Fruit fly (Drosophila melanogaster) whole organism, embryonic: ENCODE results near the gene CG11891.

Experiments
- Adf1 ChIP-seq: fragments of 200-800 bp; sonication (Bioruptor generic); IDR thresholded peaks from 2 replicates; pipeline ENCODE4 v1.3.6; 2022; ENCODE audit warnings: missing biosample characterization, missing genetic modification characterization
- Bgb ChIP-seq: fragments of 200-800 bp; sonication (Bioruptor generic); IDR thresholded peaks from 2 replicates; pipeline ENCODE4 v1.3.6; 2022; ENCODE audit warnings: missing biosample characterization, missing genetic modification characterization; ENCODE audit not compliant: partially characterized antibody
- CG10321 ChIP-seq: fragments of 200-800 bp; sonication (Bioruptor generic); IDR thresholded peaks from 2 replicates; pipeline ENCODE4 v1.3.6; 2022; ENCODE audit warnings: missing biosample characterization, missing genetic modification characterization
- CG10565 ChIP-seq: fragments of 200-800 bp; sonication (Bioruptor generic); optimal IDR thresholded peaks from 3 replicates; lab custom pipeline; 2016; ENCODE audit warnings: missing biosample characterization, mild to moderate bottlenecking, missing genetic modification characterization
- CG11247 ChIP-seq: fragments of 200-800 bp; sonication (Bioruptor generic); IDR thresholded peaks from 2 replicates; pipeline ENCODE4 v1.3.6; 2022; ENCODE audit warnings: missing biosample characterization, missing genetic modification characterization
- CG12071 ChIP-seq: fragments of 200-800 bp; sonication (Bioruptor generic); optimal IDR thresholded peaks from 3 replicates; lab custom pipeline; 2018; ENCODE audit warnings: missing biosample characterization, mild to moderate bottlenecking, missing genetic modification characterization
- CG12236 ChIP-seq: fragments of 200-800 bp; sonication (Bioruptor generic); optimal IDR thresholded peaks from 2 replicates; lab custom pipeline; 2016; ENCODE audit warnings: missing biosample characterization, missing genetic modification characterization
- CG12391 ChIP-seq: fragments of 200-800 bp; sonication (Bioruptor generic); optimal IDR thresholded peaks from 3 replicates; lab custom pipeline; 2018; ENCODE audit warnings: missing biosample characterization, mild to moderate bottlenecking, missing genetic modification characterization, moderate library complexity
- CG12659 ChIP-seq: fragments of 200-800 bp; sonication (Bioruptor generic); optimal IDR thresholded peaks from 3 replicates; lab custom pipeline; 2017; ENCODE audit warnings: mild to moderate bottlenecking, missing biosample characterization, missing genetic modification reagents, missing genetic modification characterization
- CG13287 ChIP-seq: fragments of 200-800 bp; sonication (Bioruptor generic); IDR thresholded peaks from 2 replicates; pipeline ENCODE4 v1.3.6; 2022; ENCODE audit warnings: missing biosample characterization, missing genetic modification characterization; ENCODE audit not compliant: partially characterized antibody
- CG15073 ChIP-seq: fragments of 200-800 bp; sonication (Bioruptor generic); optimal IDR thresholded peaks from 2 replicates; lab custom pipeline; 2016; ENCODE audit warnings: missing biosample characterization, missing genetic modification characterization
- CG16779 ChIP-seq: fragments of 200-800 bp; sonication (Bioruptor generic); IDR thresholded peaks from 2 replicates; pipeline ENCODE4 v1.3.6; 2022; ENCODE audit warnings: missing biosample characterization, missing genetic modification characterization
- CG16813 ChIP-seq: fragments of 200-800 bp; sonication (Bioruptor generic); IDR thresholded peaks from 3 replicates; pipeline ENCODE4 v1.3.6; 2022; ENCODE audit warnings: missing biosample characterization, missing genetic modification characterization; ENCODE audit not compliant: partially characterized antibody
- CG17568 ChIP-seq: fragments of 200-800 bp; sonication (Bioruptor generic); optimal IDR thresholded peaks from 2 replicates; lab custom pipeline; 2018; ENCODE audit warnings: missing biosample characterization, mild to moderate bottlenecking, missing genetic modification characterization, moderate library complexity
- CG30020 ChIP-seq: fragments of 200-800 bp; optimal IDR thresholded peaks from 2 replicates; lab custom pipeline; 2019; ENCODE audit warnings: missing biosample characterization, mild to moderate bottlenecking, missing genetic modification characterization, moderate library complexity
- CG30431 ChIP-seq: fragments of 200-800 bp; sonication (Bioruptor generic); optimal IDR thresholded peaks from 2 replicates; lab custom pipeline; 2017; ENCODE audit warnings: missing biosample characterization, missing genetic modification characterization
- CG31365 ChIP-seq: fragments of 200-800 bp; sonication (Bioruptor generic); optimal IDR thresholded peaks from 2 replicates; lab custom pipeline; 2018; ENCODE audit warnings: missing biosample characterization, mild to moderate bottlenecking, missing genetic modification characterization
- CG3726 ChIP-seq: fragments of 200-800 bp; sonication (Bioruptor generic); IDR thresholded peaks from 3 replicates; pipeline ENCODE4, ENCODE4 v1.3.6; 2022; ENCODE audit warnings: missing biosample characterization, missing genetic modification characterization
- CG4404 ChIP-seq: fragments of 200-800 bp; sonication (Bioruptor generic); IDR thresholded peaks from 2 replicates; pipeline ENCODE4 v1.3.6; 2022; ENCODE audit warnings: missing biosample characterization, missing genetic modification characterization
- CG6654 ChIP-seq: fragments of 200-800 bp; sonication (Bioruptor generic); optimal IDR thresholded peaks from 2 replicates; lab custom pipeline; 2017; ENCODE audit warnings: missing biosample characterization, mild to moderate bottlenecking, missing genetic modification characterization
- CG6689 ChIP-seq: fragments of 200-800 bp; sonication (Bioruptor generic); IDR thresholded peaks from 2 replicates; pipeline ENCODE4 v1.3.6; 2022; ENCODE audit warnings: missing biosample characterization, missing genetic modification characterization
- CG7556 ChIP-seq: fragments of 200-800 bp; sonication (Bioruptor generic); optimal IDR thresholded peaks from 2 replicates; lab custom pipeline; 2017; ENCODE audit warnings: missing biosample characterization, mild to moderate bottlenecking, missing genetic modification characterization
- CG7928 ChIP-seq: fragments of 200-800 bp; sonication (Bioruptor generic); optimal IDR thresholded peaks from 2 replicates; lab custom pipeline; 2017; ENCODE audit warnings: missing biosample characterization, mild to moderate bottlenecking, missing genetic modification characterization
- CG8359 ChIP-seq: fragments of 200-800 bp; sonication (Bioruptor generic); optimal IDR thresholded peaks from 2 replicates; lab custom pipeline; 2017; ENCODE audit warnings: missing biosample characterization, mild to moderate bottlenecking, missing genetic modification characterization, borderline replicate concordance
- D ChIP-seq, 2 experiments: fragments of 200-800 bp in 1 of 2; fragments of >200 bp in 1 of 2; sonication (Bioruptor generic) in 1 of 2; optimal IDR thresholded peaks; 2 replicates in 1 of 2; 3 replicates in 1 of 2; lab custom pipeline; 2017; ENCODE audit warnings: mild to moderate bottlenecking in 1 of 2, missing biosample characterization in 1 of 2, missing genetic modification characterization in 1 of 2, missing genetic modification reagents in 1 of 2
- Dip2 ChIP-seq: fragments of 200-800 bp; sonication (Bioruptor generic); IDR thresholded peaks from 2 replicates; pipeline ENCODE4 v1.3.6; 2022; ENCODE audit warnings: missing biosample characterization, missing genetic modification characterization
- Fer3 ChIP-seq: fragments of 200-800 bp; sonication (Bioruptor generic); optimal IDR thresholded peaks from 2 replicates; lab custom pipeline; 2018; ENCODE audit warnings: missing biosample characterization, mild to moderate bottlenecking, missing genetic modification characterization, moderate library complexity
- NC2β ChIP-seq: fragments of 200-800 bp; sonication (Bioruptor generic); optimal IDR thresholded peaks from 2 replicates; lab custom pipeline; 2016; ENCODE audit warnings: missing biosample characterization, missing genetic modification characterization
- Oli ChIP-seq: fragments of 200-800 bp; sonication (Bioruptor generic); optimal IDR thresholded peaks from 2 replicates; lab custom pipeline; 2018; ENCODE audit warnings: missing biosample characterization, mild to moderate bottlenecking, missing genetic modification characterization, moderate library complexity
- Ptx1 ChIP-seq: fragments of 200-800 bp; sonication (Bioruptor generic); IDR thresholded peaks from 2 replicates; pipeline ENCODE4 v1.3.6; 2022; ENCODE audit warnings: missing biosample characterization, missing genetic modification characterization
- Rx ChIP-seq: fragments of 200-800 bp; sonication (Bioruptor generic); IDR thresholded peaks from 2 replicates; pipeline ENCODE4 v1.3.6; 2022; ENCODE audit warnings: missing biosample characterization, missing genetic modification characterization
- Sin3A ChIP-seq: fragments of >200 bp; optimal IDR thresholded peaks from 2 replicates; lab custom pipeline; 2018
- Six4 ChIP-seq: fragments of 200-800 bp; sonication (Bioruptor generic); optimal IDR thresholded peaks from 2 replicates; lab custom pipeline; 2016; ENCODE audit warnings: missing biosample characterization, missing genetic modification characterization
- danr ChIP-seq: fragments of 200-800 bp; sonication (Bioruptor generic); IDR thresholded peaks from 2 replicates; pipeline ENCODE4 v1.3.6; 2022; ENCODE audit warnings: missing biosample characterization, missing genetic modification characterization
- dysf ChIP-seq: fragments of 200-800 bp; sonication (Bioruptor generic); IDR thresholded peaks from 3 replicates; pipeline ENCODE4 v1.3.6; 2022; ENCODE audit warnings: missing biosample characterization, missing genetic modification characterization
- exex ChIP-seq: fragments of 200-800 bp; sonication (Bioruptor generic); optimal IDR thresholded peaks from 4 replicates; lab custom pipeline; 2018; ENCODE audit warnings: missing biosample characterization, mild to moderate bottlenecking, missing genetic modification characterization, moderate library complexity
- eyg ChIP-seq: fragments of 200-800 bp; sonication (Bioruptor generic); optimal IDR thresholded peaks from 3 replicates; lab custom pipeline; 2016; ENCODE audit warnings: missing biosample characterization, missing genetic modification characterization
- fd102C ChIP-seq: fragments of 200-800 bp; sonication (Bioruptor generic); optimal IDR thresholded peaks from 2 replicates; lab custom pipeline; 2018; ENCODE audit warnings: missing biosample characterization, mild to moderate bottlenecking, missing genetic modification characterization, moderate library complexity
- gsb-n ChIP-seq: fragments of 200-800 bp; sonication (Bioruptor generic); optimal IDR thresholded peaks from 3 replicates; lab custom pipeline; 2018; ENCODE audit warnings: missing biosample characterization, mild to moderate bottlenecking, missing genetic modification characterization
- ham ChIP-seq: fragments of 200-800 bp; sonication (Bioruptor generic); IDR thresholded peaks from 2 replicates; pipeline ENCODE4 v1.3.6; 2022; ENCODE audit warnings: missing biosample characterization, missing genetic modification characterization
- ken ChIP-seq: fragments of 200-800 bp; sonication (Bioruptor generic); IDR thresholded peaks from 3 replicates; pipeline ENCODE4 v1.3.6; 2022; ENCODE audit warnings: missing biosample characterization, missing genetic modification characterization
- klu ChIP-seq: fragments of 200-800 bp; sonication (Bioruptor generic); IDR thresholded peaks from 2 replicates; pipeline ENCODE4 v1.3.6; 2022; ENCODE audit warnings: missing biosample characterization, missing genetic modification characterization
- luna ChIP-seq: fragments of 200-800 bp; sonication (Bioruptor generic); optimal IDR thresholded peaks from 2 replicates; lab custom pipeline; 2016; ENCODE audit warnings: missing biosample characterization, missing genetic modification characterization
- oc ChIP-seq: fragments of 200-800 bp; sonication (Bioruptor generic); optimal IDR thresholded peaks from 2 replicates; lab custom pipeline; 2018; ENCODE audit warnings: missing biosample characterization, mild to moderate bottlenecking, missing genetic modification characterization, moderate library complexity
- odd ChIP-seq: fragments of 200-800 bp; sonication (Bioruptor generic); optimal IDR thresholded peaks from 2 replicates; lab custom pipeline; 2017; ENCODE audit warnings: missing biosample characterization, mild to moderate bottlenecking, missing genetic modification characterization
- peb ChIP-seq: fragments of 200-800 bp; sonication (Bioruptor generic); IDR thresholded peaks from 2 replicates; pipeline ENCODE4 v1.3.6; 2022; ENCODE audit warnings: missing biosample characterization, missing genetic modification characterization
- pzg ChIP-seq: fragments of 200-800 bp; sonication (Bioruptor generic); optimal IDR thresholded peaks from 3 replicates; lab custom pipeline; 2018; ENCODE audit warnings: missing biosample characterization, mild to moderate bottlenecking, missing genetic modification characterization, moderate library complexity
- scrt ChIP-seq: fragments of 200-800 bp; sonication (Bioruptor generic); optimal IDR thresholded peaks from 2 replicates; lab custom pipeline; 2018; ENCODE audit warnings: missing biosample characterization, mild to moderate bottlenecking, missing genetic modification characterization, moderate library complexity
- sisA ChIP-seq: fragments of 200-800 bp; sonication (Bioruptor generic); IDR thresholded peaks from 2 replicates; pipeline ENCODE4 v1.3.6; 2022; ENCODE audit warnings: missing biosample characterization, missing genetic modification characterization
- twi ChIP-seq: fragments of 200-800 bp; optimal IDR thresholded peaks from 2 replicates; lab custom pipeline; 2019; ENCODE audit warnings: missing biosample characterization, mild to moderate bottlenecking, missing genetic modification characterization, moderate library complexity

Gene CG11891

DNA sequence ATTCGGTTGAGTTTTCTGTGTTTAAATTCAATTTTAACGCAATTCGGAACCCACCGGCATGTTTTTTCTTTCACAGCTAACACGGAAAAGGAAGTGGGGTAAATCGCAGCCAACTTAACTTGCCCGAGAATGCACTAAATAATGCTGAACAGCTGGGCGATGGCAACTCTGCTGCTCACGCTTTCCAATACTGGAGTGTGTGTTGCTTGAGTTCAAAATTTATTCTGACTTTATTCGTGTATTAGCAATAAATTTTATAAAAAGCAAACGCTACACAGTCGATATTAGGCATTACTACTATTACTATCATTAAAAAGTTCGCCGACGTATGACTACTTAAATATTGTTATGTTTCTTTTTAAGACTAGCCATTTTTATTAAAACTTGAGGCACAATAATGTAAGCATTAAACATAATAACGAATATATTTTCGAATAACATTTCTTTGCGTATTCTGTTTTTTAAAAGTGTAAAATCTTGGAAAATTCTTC lies 22.6 kb upstream of the CG11891 start, which contains the start of the genes RpS27 and Nup37 (continued):
- peak; percentile 99 for TF ChIP-seq CG11247
- TF ChIP-seq Fer3 (tag; lab: Kevin White, UChicago): peak; percentile 98
- TF ChIP-seq sisA: peak; percentile 95
- peak; percentile 94 for TF ChIP-seq CG8359 (GFP tag; lab: Kevin White, UChicago)
- TF ChIP-seq twi (tag; lab: Kevin White, UChicago): peak; percentile 93
- peak; percentile 79 for TF ChIP-seq Adf1 (GFP tag; lab: Robert Waterston, UW)
- TF ChIP-seq Oli (tag; lab: Kevin White, UChicago): peak; percentile 94
- TF ChIP-seq exex (tag; lab: Kevin White, UChicago): peak; percentile 88
- TF ChIP-seq CG13287 (GFP tag; lab: Robert Waterston, UW): peak; percentile 14; the same call in 1 of the 2 replicates
- peak; percentile 97 for TF ChIP-seq CG12391 (tag; lab: Kevin White, UChicago)
- TF ChIP-seq CG10321 (GFP tag; lab: Robert Waterston, UW): peak; percentile 84
- TF ChIP-seq ham (GFP tag; lab: Robert Waterston, UW): peak; percentile 94
- peak; percentile 97 for TF ChIP-seq CG16779 (GFP tag; lab: Robert Waterston, UW)
- peak; percentile 95 for TF ChIP-seq gsb-n
- peak; percentile 91 for TF ChIP-seq CG6689 (GFP tag; lab: Robert Waterston, UW)
- peak; percentile 97 for TF ChIP-seq CG12236 (GFP tag; lab: Kevin White, UChicago)
- peak; percentile 99 for TF ChIP-seq CG12659 (GFP tag; lab: Kevin White, UChicago)
- no peak for TF ChIP-seq D (optimal IDR thresholded peaks at IDR 0.05; lab: Kevin White, UChicago)
- peak; percentile 96 for TF ChIP-seq D (GFP tag; optimal IDR thresholded peaks at IDR 0.05; lab: Kevin White, UChicago)
- TF ChIP-seq CG12071: peak; percentile 99
- peak; percentile 48; the same call in 2 of the 3 replicates for TF ChIP-seq CG16813
- peak; percentile 96 for TF ChIP-seq scrt (GFP tag; lab: Kevin White, UChicago)
- peak; percentile 94 for TF ChIP-seq CG6654 (GFP tag; lab: Kevin White, UChicago)
- TF ChIP-seq Rx (GFP tag; lab: Robert Waterston, UW): peak; percentile 98
- peak; percentile 92 for TF ChIP-seq oc (tag; lab: Kevin White, UChicago)
- TF ChIP-seq Ptx1 (GFP tag; lab: Robert Waterston, UW): peak; percentile 96
- peak; percentile 96 for TF ChIP-seq Six4
- TF ChIP-seq luna (GFP tag; lab: Kevin White, UChicago): peak; percentile 98
- TF ChIP-seq CG7928 (GFP tag; lab: Kevin White, UChicago): peak; percentile 82
- peak; percentile 43; the same call in 1 of the 2 replicates for TF ChIP-seq Bgb (GFP tag; lab: Robert Waterston, UW)
- TF ChIP-seq peb (GFP tag; lab: Robert Waterston, UW): peak; percentile 89
- peak; percentile 68 for TF ChIP-seq CG15073 (GFP tag; lab: Kevin White, UChicago)
- peak; percentile 92 for TF ChIP-seq klu (GFP tag; lab: Robert Waterston, UW)
- TF ChIP-seq pzg (GFP tag; lab: Kevin White, UChicago): peak; percentile 97
- TF ChIP-seq ken (GFP tag; lab: Robert Waterston, UW): peak; percentile 99
- TF ChIP-seq Sin3A: peak; percentile 64
- TF ChIP-seq NC2β (GFP tag; lab: Kevin White, UChicago): peak; percentile 100
- TF ChIP-seq CG17568 (GFP tag; lab: Kevin White, UChicago): peak; percentile 98
- TF ChIP-seq CG4404 (GFP tag; lab: Robert Waterston, UW): peak; percentile 89
- peak; percentile 96 for TF ChIP-seq dysf (GFP tag; lab: Robert Waterston, UW)
- TF ChIP-seq CG31365 (tag; lab: Kevin White, UChicago): peak; percentile 92
- TF ChIP-seq CG7556 (GFP tag; lab: Kevin White, UChicago): peak; percentile 93
- TF ChIP-seq CG3726 (GFP tag; lab: Robert Waterston, UW): peak; percentile 95
- 0 out of 2 replicates have a peak, but pooled peaks have one; percentile 14 for TF ChIP-seq Dip2 (GFP tag; lab: Robert Waterston, UW)
- peak; percentile 99 for TF ChIP-seq eyg (GFP tag; lab: Kevin White, UChicago)
- peak; percentile 99 for TF ChIP-seq odd (GFP tag; lab: Kevin White, UChicago)
- TF ChIP-seq CG30020 (tag; lab: Kevin White, UChicago): peak; percentile 82
- TF ChIP-seq danr (GFP tag; lab: Robert Waterston, UW): peak; percentile 82
- peak; percentile 95 for TF ChIP-seq fd102C (GFP tag; lab: Kevin White, UChicago)
- TF ChIP-seq CG30431: peak; percentile 98
- peak; percentile 91 for TF ChIP-seq CG10565 (GFP tag; lab: Kevin White, UChicago)
